Worm (Caenorhabditis elegans) whole organism, young adult: ENCODE results near the gene C41H7.9.

Source experiments
- F22D6.2 ChIP-seq: sonication (generic microtip); optimal IDR thresholded peaks from 2 replicates; lab custom pipeline; 2016; ENCODE audit warnings: mild to moderate bottlenecking, missing genetic modification characterization, missing compliant biosample characterization
- K12H6.12 ChIP-seq: fragments of 200-800 bp; sonication (Bioruptor generic); optimal IDR thresholded peaks from 2 replicates; lab custom pipeline; 2018; ENCODE audit warnings: mild to moderate bottlenecking, missing genetic modification characterization, missing compliant biosample characterization
- ceh-40 ChIP-seq: fragments of 200-800 bp; sonication (Bioruptor generic); IDR thresholded peaks from 2 replicates; pipeline ENCODE4 v1.3.6; 2022; ENCODE audit warnings: missing genetic modification characterization, missing compliant biosample characterization
- him-1 ChIP-seq: sonication (generic microtip); optimal IDR thresholded peaks from 2 replicates; lab custom pipeline; 2016; ENCODE audit warnings: missing genotype, missing genetic modification reagents, missing genetic modification characterization, missing compliant biosample characterization
- hsf-1 ChIP-seq: fragments of 200-800 bp; sonication (Bioruptor generic); IDR thresholded peaks from 2 replicates; pipeline ENCODE4 v1.3.6; 2022; ENCODE audit warnings: missing genetic modification reagents, missing genetic modification characterization, missing compliant biosample characterization
- lin-35 ChIP-seq, 3 experiments: fragments of 150-350 bp in 2 of 3; sonication (generic microtip) in 1 of 3; optimal IDR thresholded peaks; 2 replicates each; lab custom pipeline; 2014 to 2018; ENCODE audit warnings: missing biosample characterization in 3 of 3, missing genetic modification characterization in 3 of 3, missing genetic modification reagents in 3 of 3
- xnd-1 ChIP-seq: sonication (generic microtip); optimal IDR thresholded peaks from 2 replicates; lab custom pipeline; 2016; ENCODE audit warnings: missing genotype, missing genetic modification reagents, missing genetic modification characterization, missing compliant biosample characterization

- TF ChIP-seq him-1 (tag; lab: Kevin White, UChicago), result no peak
- no peak for TF ChIP-seq hsf-1 (GFP tag; lab: Robert Waterston, UW)
- no peak for TF ChIP-seq K12H6.12 (tag; lab: Kevin White, UChicago)
- no peak for TF ChIP-seq xnd-1
- no peak for TF ChIP-seq lin-35 (GFP tag; optimal IDR thresholded peaks at IDR 0.05; lab: Kevin White, UChicago)
- TF ChIP-seq ceh-40 (GFP tag; lab: Robert Waterston, UW), result no peak
- TF ChIP-seq F22D6.2 (tag; lab: Kevin White, UChicago), result no peak
Observed at ce11 chrII:3014196-3014849, 2.3 kb upstream of the C41H7.9 start, which contains the start of gene C41H7.2.
